Fruit fly (Drosophila melanogaster) whole organism, embryonic: Measurements from ENCODE around the gene CG43447.

ENCODE experiments used
- B-H1 ChIP-seq: fragments of 200-800 bp; sonication (Bioruptor generic); IDR thresholded peaks from 3 replicates; pipeline ENCODE4 v1.3.6; 2022; ENCODE audit warnings: missing biosample characterization, missing genetic modification characterization
- Bteb2 ChIP-seq: fragments of 200-800 bp; sonication (Bioruptor generic); optimal IDR thresholded peaks from 2 replicates; lab custom pipeline; 2016; ENCODE audit warnings: missing biosample characterization, missing genetic modification characterization
- CG10274 ChIP-seq: fragments of 200-800 bp; sonication (Bioruptor generic); optimal IDR thresholded peaks from 3 replicates; lab custom pipeline; 2017; ENCODE audit warnings: missing biosample characterization, mild to moderate bottlenecking, missing genetic modification characterization
- CG13894 ChIP-seq: fragments of 200-800 bp; sonication (Bioruptor generic); optimal IDR thresholded peaks from 3 replicates; lab custom pipeline; 2018; ENCODE audit warnings: missing biosample characterization, mild to moderate bottlenecking, missing genetic modification characterization, moderate library complexity
- CG1792 ChIP-seq: fragments of 200-800 bp; sonication (Bioruptor generic); optimal IDR thresholded peaks from 2 replicates; lab custom pipeline; 2016; ENCODE audit warnings: missing biosample characterization, missing genetic modification characterization
- CG18599 ChIP-seq: fragments of 200-800 bp; sonication (Bioruptor generic); optimal IDR thresholded peaks from 3 replicates; lab custom pipeline; 2017; ENCODE audit warnings: missing biosample characterization, missing genetic modification characterization, mild to moderate bottlenecking, moderate library complexity, missing genetic modification reagents
- CG31388 ChIP-seq: fragments of 200-800 bp; sonication (Bioruptor generic); optimal IDR thresholded peaks from 2 replicates; lab custom pipeline; 2016; ENCODE audit warnings: missing biosample characterization, missing genetic modification characterization
- CG33213 ChIP-seq: fragments of 200-800 bp; sonication (Bioruptor generic); optimal IDR thresholded peaks from 3 replicates; lab custom pipeline; 2016; ENCODE audit warnings: missing biosample characterization, missing genetic modification characterization
- CG33557 ChIP-seq: fragments of 200-800 bp; sonication (Bioruptor generic); optimal IDR thresholded peaks from 2 replicates; lab custom pipeline; 2019; ENCODE audit warnings: missing biosample characterization, mild to moderate bottlenecking, missing genetic modification characterization, moderate library complexity
- CG4328 ChIP-seq: fragments of 200-800 bp; sonication (Bioruptor generic); optimal IDR thresholded peaks from 3 replicates; lab custom pipeline; 2017; ENCODE audit warnings: missing biosample characterization, missing genetic modification reagents, missing genetic modification characterization
- CG4404 ChIP-seq: fragments of 200-800 bp; sonication (Bioruptor generic); IDR thresholded peaks from 2 replicates; pipeline ENCODE4 v1.3.6; 2022; ENCODE audit warnings: missing biosample characterization, missing genetic modification characterization
- CG6689 ChIP-seq: fragments of 200-800 bp; sonication (Bioruptor generic); IDR thresholded peaks from 2 replicates; pipeline ENCODE4 v1.3.6; 2022; ENCODE audit warnings: missing biosample characterization, missing genetic modification characterization
- CG9437 ChIP-seq: fragments of 200-800 bp; sonication (Bioruptor generic); optimal IDR thresholded peaks from 2 replicates; lab custom pipeline; 2018; ENCODE audit warnings: missing biosample characterization, mild to moderate bottlenecking, missing genetic modification characterization
- CG9727 ChIP-seq: fragments of 200-800 bp; sonication (Bioruptor generic); optimal IDR thresholded peaks from 3 replicates; lab custom pipeline; 2017; ENCODE audit warnings: missing biosample characterization, mild to moderate bottlenecking, missing genetic modification characterization
- CrebB ChIP-seq: fragments of 200-800 bp; sonication (Bioruptor generic); optimal IDR thresholded peaks from 3 replicates; lab custom pipeline; 2018; ENCODE audit warnings: missing biosample characterization, mild to moderate bottlenecking, missing genetic modification characterization
- Fer1 ChIP-seq: fragments of 200-800 bp; sonication (Bioruptor generic); optimal IDR thresholded peaks from 2 replicates; lab custom pipeline; 2017; ENCODE audit warnings: missing biosample characterization, mild to moderate bottlenecking, missing genetic modification characterization
- Hand ChIP-seq: fragments of 200-800 bp; sonication (Bioruptor generic); optimal IDR thresholded peaks from 2 replicates; lab custom pipeline; 2017; ENCODE audit warnings: mild to moderate bottlenecking, missing biosample characterization, missing genetic modification reagents, missing genetic modification characterization
- Hr3 ChIP-seq: fragments of 200-800 bp; sonication (Bioruptor generic); optimal IDR thresholded peaks from 3 replicates; lab custom pipeline; 2016; ENCODE audit warnings: missing biosample characterization, missing genetic modification characterization
- Hr51 ChIP-seq, 2 experiments: fragments of 200-800 bp; sonication (Bioruptor generic); optimal IDR thresholded peaks; 2 replicates in 1 of 2; 3 replicates in 1 of 2; lab custom pipeline; 2016 to 2018; ENCODE audit warnings: missing biosample characterization in 2 of 2, missing genetic modification characterization in 2 of 2, mild to moderate bottlenecking in 1 of 2, moderate library complexity in 1 of 2
- Lhr ChIP-seq: fragments of 200-800 bp; sonication (Bioruptor generic); optimal IDR thresholded peaks from 3 replicates; lab custom pipeline; 2017; ENCODE audit warnings: mild to moderate bottlenecking, missing biosample characterization, missing genetic modification reagents, missing genetic modification characterization
- MTF-1 ChIP-seq: fragments of 200-800 bp; sonication (Bioruptor generic); optimal IDR thresholded peaks from 2 replicates; lab custom pipeline; 2018; ENCODE audit warnings: missing biosample characterization, mild to moderate bottlenecking, missing genetic modification characterization, borderline replicate concordance
- Med ChIP-seq: fragments of 200-800 bp; sonication (Bioruptor generic); peaks from one replicate; lab custom pipeline; 2016; ENCODE audit warnings: missing biosample characterization, missing genetic modification characterization, mild to moderate bottlenecking, inconsistent platforms, moderate library complexity
- Mrtf ChIP-seq: fragments of 200-800 bp; sonication (Bioruptor generic); IDR thresholded peaks from 3 replicates; pipeline ENCODE4 v1.3.6; 2022; ENCODE audit warnings: missing biosample characterization, missing genetic modification characterization
- NFAT ChIP-seq: fragments of 200-800 bp; sonication (Bioruptor generic); IDR thresholded peaks from 2 replicates; pipeline ENCODE4 v1.3.6; 2022; ENCODE audit warnings: missing biosample characterization, missing genetic modification characterization
- Nf-YB ChIP-seq: fragments of 200-800 bp; sonication (Bioruptor generic); optimal IDR thresholded peaks from 3 replicates; lab custom pipeline; 2019; ENCODE audit warnings: missing biosample characterization, mild to moderate bottlenecking, missing genetic modification characterization, moderate library complexity
- Oaz ChIP-seq: fragments of 200-800 bp; sonication (Bioruptor generic); IDR thresholded peaks from 2 replicates; pipeline ENCODE4 v1.3.6; 2022; ENCODE audit warnings: missing biosample characterization, missing genetic modification characterization
- bowl ChIP-seq: fragments of 200-800 bp; sonication (Bioruptor generic); IDR thresholded peaks from 2 replicates; pipeline ENCODE4 v1.3.6; 2022; ENCODE audit warnings: missing biosample characterization, missing genetic modification characterization
- caup ChIP-seq: fragments of 200-800 bp; sonication (Bioruptor generic); optimal IDR thresholded peaks from 3 replicates; lab custom pipeline; 2017; ENCODE audit warnings: missing biosample characterization, mild to moderate bottlenecking, missing genetic modification characterization, moderate library complexity; ENCODE audit not compliant: severe bottlenecking
- chinmo ChIP-seq: fragments of 200-800 bp; sonication (Bioruptor generic); IDR thresholded peaks from 4 replicates; pipeline ENCODE4 v1.3.6; 2022; ENCODE audit warnings: missing biosample characterization, missing genetic modification characterization; ENCODE audit not compliant: partially characterized antibody
- dan ChIP-seq: fragments of 200-800 bp; sonication (Bioruptor generic); IDR thresholded peaks from 2 replicates; pipeline ENCODE4 v1.3.6; 2022; ENCODE audit warnings: missing biosample characterization, missing genetic modification characterization
- danr ChIP-seq: fragments of 200-800 bp; sonication (Bioruptor generic); IDR thresholded peaks from 2 replicates; pipeline ENCODE4 v1.3.6; 2022; ENCODE audit warnings: missing biosample characterization, missing genetic modification characterization
- dimm ChIP-seq: fragments of 200-800 bp; sonication (Bioruptor generic); IDR thresholded peaks from 2 replicates; pipeline ENCODE4 v1.3.6; 2022; ENCODE audit warnings: missing biosample characterization, missing genetic modification characterization
- dysf ChIP-seq: fragments of 200-800 bp; sonication (Bioruptor generic); IDR thresholded peaks from 3 replicates; pipeline ENCODE4 v1.3.6; 2022; ENCODE audit warnings: missing biosample characterization, missing genetic modification characterization
- gsb ChIP-seq: fragments of 200-800 bp; sonication (Bioruptor generic); IDR thresholded peaks from 2 replicates; pipeline ENCODE4 v1.3.6; 2022; ENCODE audit warnings: missing biosample characterization, missing genetic modification characterization
- h ChIP-seq: fragments of >200 bp; optimal IDR thresholded peaks from 2 replicates; lab custom pipeline; 2017
- hkb ChIP-seq, 2 experiments: fragments of 200-800 bp in 1 of 2; fragments of >200 bp in 1 of 2; sonication (Bioruptor generic) in 1 of 2; IDR thresholded peaks in 1 of 2; optimal IDR thresholded peaks in 1 of 2; 2 replicates each; pipeline versions ENCODE4 v1.3.6 to Lab custom; 2017 to 2022; ENCODE audit warnings: missing biosample characterization in 1 of 2, missing genetic modification characterization in 1 of 2
- insv ChIP-seq, 2 experiments: fragments of 200-800 bp; sonication (Bioruptor generic); optimal IDR thresholded peaks; 3 replicates each; lab custom pipeline; 2016 to 2018; ENCODE audit warnings: missing biosample characterization in 2 of 2, missing genetic modification characterization in 2 of 2
- jumu ChIP-seq: fragments of 200-800 bp; sonication (Bioruptor generic); optimal IDR thresholded peaks from 3 replicates; lab custom pipeline; 2016; ENCODE audit warnings: missing biosample characterization, missing genetic modification characterization
- lov ChIP-seq, 2 experiments: fragments of 200-800 bp in 1 of 2; fragments of >200 bp in 1 of 2; sonication (Bioruptor generic) in 1 of 2; IDR thresholded peaks in 1 of 2; optimal IDR thresholded peaks in 1 of 2; 2 replicates in 1 of 2; 3 replicates in 1 of 2; pipeline versions ENCODE4 v1.3.6 to Lab custom; 2017 to 2022; ENCODE audit warnings: missing biosample characterization in 1 of 2, missing genetic modification characterization in 1 of 2
- maf-S ChIP-seq: fragments of 200-800 bp; sonication (Bioruptor generic); optimal IDR thresholded peaks from 2 replicates; lab custom pipeline; 2016; ENCODE audit warnings: missing biosample characterization, missing genetic modification characterization
- mam ChIP-seq: fragments of 200-800 bp; sonication (Bioruptor generic); optimal IDR thresholded peaks from 3 replicates; lab custom pipeline; 2016; ENCODE audit warnings: missing biosample characterization, missing genetic modification characterization
- nerfin-1 ChIP-seq: fragments of 200-800 bp; sonication (Bioruptor generic); optimal IDR thresholded peaks from 3 replicates; lab custom pipeline; 2019; ENCODE audit warnings: missing biosample characterization, mild to moderate bottlenecking, missing genetic modification characterization, moderate library complexity
- onecut ChIP-seq: fragments of 200-800 bp; sonication (Bioruptor generic); IDR thresholded peaks from 2 replicates; pipeline ENCODE4 v1.3.6; 2022; ENCODE audit warnings: missing biosample characterization, missing genetic modification characterization
- pho ChIP-seq: fragments of 200-800 bp; sonication (Bioruptor generic); optimal IDR thresholded peaks from 2 replicates; lab custom pipeline; 2016; ENCODE audit warnings: missing biosample characterization, missing genetic modification characterization
- pita ChIP-seq: fragments of 200-800 bp; sonication (Bioruptor generic); optimal IDR thresholded peaks from 2 replicates; lab custom pipeline; 2017; ENCODE audit warnings: missing biosample characterization, mild to moderate bottlenecking, missing genetic modification characterization
- pum ChIP-seq: fragments of 200-800 bp; sonication (Bioruptor generic); optimal IDR thresholded peaks from 2 replicates; lab custom pipeline; 2016; ENCODE audit warnings: missing biosample characterization, missing genetic modification characterization
- seq ChIP-seq: fragments of 200-800 bp; sonication (Bioruptor generic); IDR thresholded peaks from 2 replicates; pipeline ENCODE4 v1.3.6; 2022; ENCODE audit warnings: missing biosample characterization, missing genetic modification characterization
- slou ChIP-seq: fragments of 200-800 bp; sonication (Bioruptor generic); optimal IDR thresholded peaks from 3 replicates; lab custom pipeline; 2016; ENCODE audit warnings: missing biosample characterization, missing genetic modification characterization
- wek ChIP-seq: fragments of 200-800 bp; sonication (Bioruptor generic); optimal IDR thresholded peaks from 3 replicates; lab custom pipeline; 2018; ENCODE audit warnings: missing biosample characterization, mild to moderate bottlenecking, missing genetic modification characterization, moderate library complexity
- zf30C ChIP-seq: fragments of 200-800 bp; sonication (Bioruptor generic); optimal IDR thresholded peaks from 3 replicates; lab custom pipeline; 2018; ENCODE audit warnings: missing biosample characterization, mild to moderate bottlenecking, missing genetic modification characterization

CG43447 gene

dm6 chr3R:27440628-27441027 lies 516 bp downstream of the CG43447 start, which contains the start of gene CG44290 (continued):
- peak in 1 of 2 experiments; percentile 32 for TF ChIP-seq Hr51 (GFP tag; optimal IDR thresholded peaks at IDR 0.05; lab: Kevin White, UChicago)
- no peak for TF ChIP-seq maf-S (GFP tag; lab: Kevin White, UChicago)
- no peak for TF ChIP-seq NFAT (GFP tag; lab: Robert Waterston, UW)
- peak; percentile 42; the same call in 1 of the 2 replicates for TF ChIP-seq onecut (GFP tag; lab: Robert Waterston, UW)
- no peak for TF ChIP-seq slou (GFP tag; lab: Kevin White, UChicago)
- TF ChIP-seq CrebB (tag; lab: Kevin White, UChicago), result no peak
- no peak for TF ChIP-seq wek (GFP tag; lab: Kevin White, UChicago)
- TF ChIP-seq insv (GFP tag; optimal IDR thresholded peaks at IDR 0.05; lab: Kevin White, UChicago), result no peak
- TF ChIP-seq CG4328, result no peak
- no peak for TF ChIP-seq CG33213
- TF ChIP-seq pum (GFP tag; lab: Kevin White, UChicago), result peak; percentile 48
- no peak for TF ChIP-seq lov (optimal IDR thresholded peaks at IDR 0.05; lab: Kevin White, UChicago)
- TF ChIP-seq lov (GFP tag; IDR thresholded peaks at IDR 0.05; lab: Robert Waterston, UW), result peak; percentile 76; the same call in 2 of the 3 replicates
- TF ChIP-seq Nf-YB (GFP tag; lab: Kevin White, UChicago), result no peak
- TF ChIP-seq gsb (GFP tag; lab: Robert Waterston, UW), result no peak
- peak; percentile 52; the same call in 1 of the 2 replicates for TF ChIP-seq danr (GFP tag; lab: Robert Waterston, UW)
- no peak; the same call in 2 of the 3 replicates for TF ChIP-seq dysf (GFP tag; lab: Robert Waterston, UW)
- TF ChIP-seq MTF-1, result no peak
- TF ChIP-seq Mrtf, result peak; percentile 27; the same call in 1 of the 3 replicates
- no peak for TF ChIP-seq pho (GFP tag; lab: Kevin White, UChicago)
- no peak for TF ChIP-seq Bteb2 (GFP tag; lab: Kevin White, UChicago)
- TF ChIP-seq mam (GFP tag; lab: Kevin White, UChicago), result no peak
- no peak for TF ChIP-seq Fer1 (GFP tag; lab: Kevin White, UChicago)
- peak; percentile 40; the same call in 1 of the 2 replicates for TF ChIP-seq CG4404 (GFP tag; lab: Robert Waterston, UW)
- TF ChIP-seq B-H1, result no peak
- peak; percentile 27 for TF ChIP-seq CG33557 (GFP tag; lab: Kevin White, UChicago)
- no peak for TF ChIP-seq seq
- TF ChIP-seq nerfin-1 (tag; lab: Kevin White, UChicago), result peak; percentile 59
- TF ChIP-seq Oaz, result no peak
- no peak for TF ChIP-seq caup
- no peak for TF ChIP-seq Lhr (GFP tag; lab: Kevin White, UChicago)
- peak; percentile 46 for TF ChIP-seq CG9727 (GFP tag; lab: Kevin White, UChicago)
- TF ChIP-seq CG31388, result no peak
- no peak for TF ChIP-seq dimm
- TF ChIP-seq h (lab: Kevin White, UChicago), result no peak
- no peak for TF ChIP-seq bowl (GFP tag; lab: Robert Waterston, UW)
- no peak for TF ChIP-seq dan (GFP tag; lab: Robert Waterston, UW)
- TF ChIP-seq CG10274 (GFP tag; lab: Kevin White, UChicago), result no peak
- TF ChIP-seq CG1792 (GFP tag; lab: Kevin White, UChicago), result no peak
- TF ChIP-seq hkb (optimal IDR thresholded peaks at IDR 0.05; lab: Kevin White, UChicago), result no peak
- 0 out of 2 replicates have a peak, but pooled peaks have one; percentile 36 for TF ChIP-seq hkb (GFP tag; IDR thresholded peaks at IDR 0.05; lab: Robert Waterston, UW)
- TF ChIP-seq CG6689, result peak; percentile 58
- no peak for TF ChIP-seq CG9437 (GFP tag; lab: Kevin White, UChicago)
- no peak for TF ChIP-seq Med (GFP tag; lab: Kevin White, UChicago)
- TF ChIP-seq chinmo (GFP tag; lab: Robert Waterston, UW), result no peak
- TF ChIP-seq CG13894, result no peak
- peak; percentile 84 for TF ChIP-seq zf30C (GFP tag; lab: Kevin White, UChicago)
- no peak for TF ChIP-seq Hr3 (GFP tag; lab: Kevin White, UChicago)
- peak; percentile 52 for TF ChIP-seq CG18599 (GFP tag; lab: Kevin White, UChicago)
- no peak for TF ChIP-seq pita (GFP tag; lab: Kevin White, UChicago)
- TF ChIP-seq jumu (GFP tag; lab: Kevin White, UChicago), result peak; percentile 53
- TF ChIP-seq Hand (GFP tag; lab: Kevin White, UChicago), result no peak
